Worm (Caenorhabditis elegans) whole organism, late embryonic: Measurements from ENCODE around the gene set-13.

ENCODE experiments used
- ama-1 ChIP-seq: fragments of 150-350 bp; optimal IDR thresholded peaks from 2 replicates; lab custom pipeline; 2014
- ceh-48 ChIP-seq: sonication (generic microtip); optimal IDR thresholded peaks from 2 replicates; lab custom pipeline; 2016; ENCODE audit warnings: missing genetic modification characterization, inconsistent platforms, missing compliant biosample characterization
- ceh-9 ChIP-seq: sonication (generic microtip); optimal IDR thresholded peaks from 2 replicates; lab custom pipeline; 2016; ENCODE audit warnings: mild to moderate bottlenecking, missing genetic modification characterization, inconsistent platforms, missing compliant biosample characterization
- dve-1 ChIP-seq: sonication (generic microtip); optimal IDR thresholded peaks from 2 replicates; lab custom pipeline; 2017; ENCODE audit warnings: antibody characterized with exemption, mild to moderate bottlenecking, missing genetic modification characterization, missing compliant biosample characterization
- gmeb-2 ChIP-seq: sonication (generic microtip); optimal IDR thresholded peaks from 2 replicates; lab custom pipeline; 2016; ENCODE audit warnings: missing genetic modification characterization, inconsistent platforms, missing compliant biosample characterization
- madf-2 ChIP-seq: sonication (generic microtip); optimal IDR thresholded peaks from 2 replicates; lab custom pipeline; 2017; ENCODE audit warnings: missing genetic modification characterization, missing compliant biosample characterization
- mec-3 ChIP-seq: sonication (generic microtip); optimal IDR thresholded peaks from 2 replicates; lab custom pipeline; 2016; ENCODE audit warnings: borderline replicate concordance, missing genetic modification characterization, missing compliant biosample characterization
- nhr-11 ChIP-seq: fragments of 150-350 bp; optimal IDR thresholded peaks from 2 replicates; lab custom pipeline; 2014; ENCODE audit warnings: missing biosample characterization, missing genetic modification characterization
- pha-2 ChIP-seq: sonication (generic microtip); optimal IDR thresholded peaks from 2 replicates; lab custom pipeline; 2017; ENCODE audit warnings: mild to moderate bottlenecking, missing genetic modification characterization, missing compliant biosample characterization
- pha-4 ChIP-seq: fragments of 150-350 bp; optimal IDR thresholded peaks from 2 replicates; lab custom pipeline; 2018; ENCODE audit warnings: missing biosample characterization, missing genetic modification reagents, missing genetic modification characterization
- pqm-1 ChIP-seq: sonication (generic microtip); optimal IDR thresholded peaks from 2 replicates; lab custom pipeline; 2016; ENCODE audit warnings: missing genetic modification characterization, missing compliant biosample characterization
- tbx-2 ChIP-seq: sonication (generic microtip); optimal IDR thresholded peaks from 2 replicates; lab custom pipeline; 2016; ENCODE audit warnings: missing genetic modification characterization, missing compliant biosample characterization

ce11 chrII:2800550-2801233 is 16.1 kb upstream of the set-13 start, which contains the start of gene nhr-119:
- TF ChIP-seq ceh-9 (tag; lab: Kevin White, UChicago), result no peak
- no peak for TF ChIP-seq ama-1 (lab: Kevin White, UChicago)
- no peak for TF ChIP-seq gmeb-2
- TF ChIP-seq pha-4 (tag; lab: Kevin White, UChicago), result no peak
- no peak for TF ChIP-seq ceh-48
- TF ChIP-seq pqm-1 (tag; lab: Kevin White, UChicago), result peak; percentile 17
- no peak for TF ChIP-seq madf-2 (tag; lab: Kevin White, UChicago)
- peak; percentile 38 for TF ChIP-seq dve-1 (tag; lab: Kevin White, UChicago)
- no peak for TF ChIP-seq tbx-2 (tag; lab: Kevin White, UChicago)
- no peak for TF ChIP-seq pha-2
- no peak for TF ChIP-seq mec-3 (tag; lab: Kevin White, UChicago)
- no peak for TF ChIP-seq nhr-11 (tag; lab: Kevin White, UChicago)
